Fruit fly (Drosophila melanogaster) whole organism, adult: Measurements from ENCODE around the gene Gss2.
"Not testable (repeated sequence)": the region's sequence is repeated elsewhere in the genome, so short reads cannot be mapped to it uniquely, and the experiment has no call there.

Source experiments
- CG11617 ChIP-seq: fragments of 200-800 bp; sonication (Bioruptor generic); optimal IDR thresholded peaks from 2 replicates; lab custom pipeline; 2017; ENCODE audit warnings: mild to moderate bottlenecking, missing biosample characterization, missing genetic modification reagents, missing genetic modification characterization
- CG12768 ChIP-seq: fragments of 200-800 bp; sonication (Bioruptor generic); optimal IDR thresholded peaks from 2 replicates; lab custom pipeline; 2017; ENCODE audit warnings: missing biosample characterization, missing genetic modification characterization, mild to moderate bottlenecking, moderate library complexity, missing genetic modification reagents
- CG14711 ChIP-seq: fragments of 200-800 bp; sonication (Bioruptor generic); optimal IDR thresholded peaks from 2 replicates; lab custom pipeline; 2018; ENCODE audit warnings: missing biosample characterization, mild to moderate bottlenecking, missing genetic modification characterization, moderate library complexity
- CG1620 ChIP-seq: fragments of 200-800 bp; sonication (Bioruptor generic); optimal IDR thresholded peaks from 2 replicates; lab custom pipeline; 2016; ENCODE audit warnings: missing biosample characterization, missing genetic modification characterization
- CG33017 ChIP-seq: fragments of 200-800 bp; sonication (Bioruptor generic); optimal IDR thresholded peaks from 2 replicates; lab custom pipeline; 2018; ENCODE audit warnings: missing biosample characterization, mild to moderate bottlenecking, missing genetic modification characterization, moderate library complexity
- CG5204 ChIP-seq: fragments of 200-800 bp; sonication (Bioruptor generic); optimal IDR thresholded peaks from 2 replicates; lab custom pipeline; 2016; ENCODE audit warnings: missing biosample characterization, missing genetic modification characterization
- CG7045 ChIP-seq: fragments of 200-800 bp; sonication (Bioruptor generic); optimal IDR thresholded peaks from 2 replicates; lab custom pipeline; 2017; ENCODE audit warnings: missing biosample characterization, mild to moderate bottlenecking, missing genetic modification characterization
- CG7101 ChIP-seq: fragments of 200-800 bp; sonication (Bioruptor generic); optimal IDR thresholded peaks from 2 replicates; lab custom pipeline; 2018; ENCODE audit warnings: missing biosample characterization, mild to moderate bottlenecking, missing genetic modification characterization, moderate library complexity
- Clk ChIP-seq: fragments of 200-800 bp; sonication (Bioruptor generic); optimal IDR thresholded peaks from 2 replicates; lab custom pipeline; 2017; ENCODE audit warnings: missing biosample characterization, missing genetic modification characterization
- Crg-1 ChIP-seq: fragments of 200-800 bp; sonication (Bioruptor generic); optimal IDR thresholded peaks from 2 replicates; lab custom pipeline; 2016; ENCODE audit warnings: missing biosample characterization, missing genetic modification characterization
- Hr96 ChIP-seq: fragments of 200-800 bp; sonication (Bioruptor generic); optimal IDR thresholded peaks from 2 replicates; lab custom pipeline; 2016; ENCODE audit warnings: missing biosample characterization, missing genetic modification characterization
- Mnt ChIP-seq: fragments of 200-800 bp; sonication (Bioruptor generic); optimal IDR thresholded peaks from 2 replicates; lab custom pipeline; 2016; ENCODE audit warnings: missing biosample characterization, mild to moderate bottlenecking, missing genetic modification characterization
- bab1 ChIP-seq: fragments of 200-800 bp; sonication (Bioruptor generic); optimal IDR thresholded peaks from 3 replicates; lab custom pipeline; 2019; ENCODE audit warnings: missing biosample characterization, mild to moderate bottlenecking, missing genetic modification characterization, moderate library complexity
- cic ChIP-seq: fragments of 200-800 bp; sonication (Bioruptor generic); optimal IDR thresholded peaks from 2 replicates; lab custom pipeline; 2017; ENCODE audit warnings: missing biosample characterization, mild to moderate bottlenecking, missing genetic modification characterization, moderate library complexity
- cnc ChIP-seq, 2 experiments: fragments of >200 bp; optimal IDR thresholded peaks; 2 replicates each; lab custom pipeline; 2017
- kay ChIP-seq: fragments of 200-800 bp; sonication (Bioruptor generic); peaks from one replicate; lab custom pipeline; 2016; ENCODE audit warnings: missing biosample characterization, missing genetic modification characterization, borderline replicate concordance
- ovo ChIP-seq: fragments of 200-800 bp; sonication (Bioruptor generic); optimal IDR thresholded peaks from 2 replicates; lab custom pipeline; 2016; ENCODE audit warnings: missing biosample characterization, missing genetic modification characterization
- pad ChIP-seq: fragments of 200-800 bp; sonication (Bioruptor generic); optimal IDR thresholded peaks from 3 replicates; lab custom pipeline; 2017; ENCODE audit warnings: missing biosample characterization, missing genetic modification characterization, mild to moderate bottlenecking, moderate library complexity, missing genetic modification reagents
- tj ChIP-seq: fragments of 200-800 bp; sonication (Bioruptor generic); optimal IDR thresholded peaks from 3 replicates; lab custom pipeline; 2017; ENCODE audit warnings: missing biosample characterization, mild to moderate bottlenecking, missing genetic modification characterization, moderate library complexity
- toe ChIP-seq: fragments of 200-800 bp; sonication (Bioruptor generic); optimal IDR thresholded peaks from 2 replicates; lab custom pipeline; 2016; ENCODE audit warnings: missing biosample characterization, missing genetic modification characterization

Gene Gss2

DNA sequence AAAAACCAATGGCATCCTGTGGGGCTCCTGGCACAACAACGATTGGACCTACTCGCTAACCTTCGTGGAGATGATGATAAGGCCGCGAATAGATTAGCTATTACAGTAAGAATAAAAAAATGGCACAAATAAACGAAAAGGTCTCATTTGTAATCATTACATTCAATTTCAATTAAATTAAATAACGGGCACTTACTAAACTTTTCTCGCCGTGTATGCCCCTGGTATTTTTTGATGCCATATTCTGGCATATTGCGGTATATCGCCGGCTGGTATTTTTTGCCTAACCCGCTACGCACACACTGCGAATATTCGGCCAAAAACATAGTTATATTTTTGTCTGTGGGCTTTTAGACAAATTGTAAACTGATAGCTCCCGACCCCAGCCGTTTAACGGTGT, at the start of gene Gss2:
Gene Gss2 (plus strand): TSS at position 301 of the 400 bp plus-strand sequence.
- not testable (repeated sequence) for TF ChIP-seq CG11617 (GFP tag; lab: Kevin White, UChicago); cnc (optimal IDR thresholded peaks at IDR 0.05; lab: Kevin White, UChicago); CG7045 (GFP tag; lab: Kevin White, UChicago)

DNA sequence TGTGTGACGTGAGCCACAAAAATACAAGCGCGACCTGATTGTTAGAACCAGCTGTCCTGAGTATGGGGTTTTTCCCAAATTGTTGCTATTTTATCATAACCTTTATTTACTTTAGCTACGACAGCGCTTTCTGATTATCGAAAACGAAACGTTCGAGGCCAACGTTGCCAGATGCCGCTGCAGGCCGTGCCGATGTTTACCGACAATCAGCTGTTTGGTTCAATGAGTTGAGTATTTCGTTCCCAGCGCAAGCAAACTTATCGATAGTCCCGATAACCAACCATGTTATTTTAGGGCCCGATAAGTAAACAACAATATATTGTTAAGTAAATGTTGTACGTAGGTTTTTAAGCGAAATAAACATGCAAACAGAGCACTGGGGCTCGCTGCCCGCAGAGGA, 49.3 kb upstream of the Gss2 start, which contains the start of the genes CG15814 and Spt7:
Gene CG15814 (minus strand): TSS at position 164 of the 400 bp plus-strand sequence.
Gene Spt7 (plus strand): TSS at position 282 of the 400 bp plus-strand sequence.
- no peak for TF ChIP-seq CG5204 (GFP tag; lab: Kevin White, UChicago)
- peak; percentile 61 for TF ChIP-seq tj (GFP tag; lab: Kevin White, UChicago)
- no peak for TF ChIP-seq kay
- no peak for TF ChIP-seq CG7045 (GFP tag; lab: Kevin White, UChicago)
- peak; percentile 51 for TF ChIP-seq pad (GFP tag; lab: Kevin White, UChicago)
- peak in 1 of 2 experiments; percentile 16 for TF ChIP-seq cnc (optimal IDR thresholded peaks at IDR 0.05; lab: Kevin White, UChicago)
- peak; percentile 8 for TF ChIP-seq CG14711 (tag; lab: Kevin White, UChicago)
- TF ChIP-seq bab1 (GFP tag; lab: Kevin White, UChicago): peak; percentile 69
- TF ChIP-seq CG33017 (tag; lab: Kevin White, UChicago): no peak
- peak; percentile 34 for TF ChIP-seq CG1620 (GFP tag; lab: Kevin White, UChicago)
- TF ChIP-seq CG12768 (GFP tag; lab: Kevin White, UChicago): no peak
- TF ChIP-seq CG11617 (GFP tag; lab: Kevin White, UChicago): peak; percentile 65
- TF ChIP-seq cic (GFP tag; lab: Kevin White, UChicago): peak; percentile 40
- TF ChIP-seq Mnt: peak; percentile 81
- peak; percentile 72 for TF ChIP-seq ovo (GFP tag; lab: Kevin White, UChicago)
- TF ChIP-seq toe (GFP tag; lab: Kevin White, UChicago): no peak
- TF ChIP-seq CG7101: peak; percentile 43
- peak; percentile 69 for TF ChIP-seq Crg-1
- no peak for TF ChIP-seq Hr96
- no peak for TF ChIP-seq Clk (GFP tag; lab: Kevin White, UChicago)

DNA sequence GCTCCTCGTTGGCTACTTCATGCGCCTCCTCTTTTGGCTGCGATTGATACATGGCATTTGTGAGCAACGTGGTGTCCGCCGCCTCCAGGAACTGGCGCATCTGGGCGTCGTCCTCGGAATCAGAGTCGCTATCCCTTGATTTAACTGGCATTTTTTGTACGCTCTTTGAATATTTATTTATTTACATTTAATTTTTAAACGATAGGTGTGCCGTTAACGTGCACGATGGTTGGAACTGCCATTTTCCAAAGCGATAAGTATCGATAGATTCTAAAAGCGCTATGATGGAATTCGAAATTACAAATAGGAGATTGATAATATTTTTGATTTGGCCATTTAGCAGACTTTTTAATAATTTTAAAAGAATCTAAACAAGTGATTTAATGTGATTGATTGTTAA, 47.0 kb upstream of the Gss2 start, which contains the start of gene CG32554:
Gene CG32554 (minus strand): TSS at position 229 of the 400 bp plus-strand sequence.
- TF ChIP-seq bab1 (GFP tag; lab: Kevin White, UChicago) (peak; percentile 6), tj (GFP tag; lab: Kevin White, UChicago) (no peak)

DNA sequence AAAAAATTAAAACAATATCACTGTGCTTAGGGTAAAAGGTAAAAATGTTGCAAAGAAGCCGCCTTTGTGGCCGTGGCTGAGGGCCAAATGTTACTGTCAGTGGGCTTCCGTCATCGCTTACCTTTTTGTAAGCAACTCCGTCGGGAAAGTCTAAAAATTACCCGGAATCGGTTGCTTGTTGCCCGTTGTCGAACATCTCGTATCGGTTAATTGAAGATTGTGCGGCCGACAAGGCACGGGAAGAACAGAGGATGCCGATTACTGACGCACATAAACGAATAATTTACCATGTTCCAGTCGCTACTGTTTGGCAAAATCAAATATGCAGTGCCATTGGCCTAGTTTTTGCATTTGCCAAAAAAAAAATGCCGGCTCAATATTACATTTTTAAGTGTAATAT, 43.5 kb upstream of the Gss2 start, which contains the start of gene Mco4:
Gene Mco4 (minus strand): TSS at position 101 of the 400 bp plus-strand sequence.
- no peak for TF ChIP-seq kay

DNA sequence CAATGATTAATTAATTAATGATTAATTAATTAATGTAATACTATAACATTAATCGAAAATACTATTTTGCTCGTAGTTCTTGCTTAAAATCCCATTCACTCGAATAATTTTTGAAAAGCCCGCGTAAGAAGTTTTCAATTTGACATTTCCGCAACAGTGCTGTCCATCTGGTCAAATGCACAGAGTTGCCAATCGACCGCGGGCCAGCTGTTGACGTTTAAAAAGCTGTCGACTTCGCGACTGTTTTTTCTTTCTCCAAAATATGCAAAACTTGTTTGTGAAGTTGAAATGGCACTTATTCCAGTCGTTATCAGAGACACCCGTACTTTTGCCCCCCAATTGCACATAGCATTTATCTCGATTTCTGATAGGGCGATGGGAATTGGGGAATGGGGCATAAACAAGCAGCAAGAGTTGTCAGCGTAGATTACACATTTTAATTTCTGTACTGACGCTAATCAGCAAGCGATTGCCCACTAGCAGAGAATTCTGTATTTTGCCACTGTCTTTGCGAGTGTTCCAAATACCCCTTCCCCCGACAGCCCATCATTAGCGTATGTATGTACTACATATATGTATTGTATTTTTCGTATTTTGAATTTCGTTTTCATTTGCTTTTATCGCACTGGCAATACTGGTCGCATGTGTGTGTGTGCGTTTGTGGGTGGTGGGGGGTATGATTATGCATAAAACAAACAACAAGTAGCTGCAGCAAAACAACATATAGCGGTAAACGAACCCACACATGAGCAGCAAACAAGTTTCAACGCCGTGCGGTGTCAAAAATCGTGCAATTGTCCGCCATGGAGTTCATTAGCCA, 42.8 kb upstream of the Gss2 start, which contains the start of gene Srx:
Gene Srx (plus strand): TSS at position 517 of the 820 bp plus-strand sequence.
- TF ChIP-seq CG14711 (tag; lab: Kevin White, UChicago) (peak; percentile 89), Clk (GFP tag; lab: Kevin White, UChicago) (no peak), CG12768 (GFP tag; lab: Kevin White, UChicago) (no peak), bab1 (GFP tag; lab: Kevin White, UChicago) (peak; percentile 25), kay (no peak), CG11617 (GFP tag; lab: Kevin White, UChicago) (peak; percentile 60), Crg-1 (no peak), CG1620 (GFP tag; lab: Kevin White, UChicago) (peak; percentile 54), Hr96 (no peak), cic (GFP tag; lab: Kevin White, UChicago) (peak; percentile 45), Mnt (peak; percentile 59), cnc (optimal IDR thresholded peaks at IDR 0.05; lab: Kevin White, UChicago) (no peak), pad (GFP tag; lab: Kevin White, UChicago) (peak; percentile 51), CG5204 (GFP tag; lab: Kevin White, UChicago) (no peak), CG7101 (peak; percentile 35), CG33017 (tag; lab: Kevin White, UChicago) (no peak), CG7045 (GFP tag; lab: Kevin White, UChicago) (no peak), tj (GFP tag; lab: Kevin White, UChicago) (peak; percentile 49), ovo (GFP tag; lab: Kevin White, UChicago) (peak; percentile 34), toe (GFP tag; lab: Kevin White, UChicago) (peak; percentile 64)

DNA sequence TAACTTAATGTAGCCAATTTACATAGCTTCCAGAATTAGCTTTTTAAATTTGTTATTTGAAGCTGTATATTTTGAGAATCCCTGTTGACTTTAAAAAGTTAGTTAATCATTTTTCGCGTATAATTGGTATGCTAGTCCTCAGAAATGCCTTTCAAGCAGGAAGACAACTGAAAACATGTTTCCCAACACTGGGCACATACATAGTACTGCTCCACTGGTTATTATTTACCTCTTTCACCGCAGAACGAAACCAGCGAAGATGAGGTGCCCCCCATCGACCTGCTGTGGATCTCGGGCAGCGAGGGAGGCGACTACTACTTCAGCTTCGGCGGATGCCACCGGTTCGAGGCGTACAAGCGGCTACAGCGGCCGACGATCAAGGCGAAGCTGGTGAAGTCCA, 41.7 kb upstream of the Gss2 start:
- TF ChIP-seq cic (GFP tag; lab: Kevin White, UChicago) (no peak), bab1 (GFP tag; lab: Kevin White, UChicago) (no peak), kay (no peak), CG11617 (GFP tag; lab: Kevin White, UChicago) (no peak), CG33017 (tag; lab: Kevin White, UChicago) (no peak), Clk (GFP tag; lab: Kevin White, UChicago) (no peak), pad (GFP tag; lab: Kevin White, UChicago) (no peak), tj (GFP tag; lab: Kevin White, UChicago) (no peak), Crg-1 (no peak), CG1620 (GFP tag; lab: Kevin White, UChicago) (no peak), CG7045 (GFP tag; lab: Kevin White, UChicago) (no peak), CG14711 (tag; lab: Kevin White, UChicago) (no peak), toe (GFP tag; lab: Kevin White, UChicago) (no peak), CG7101 (no peak), Mnt (no peak), CG12768 (GFP tag; lab: Kevin White, UChicago) (no peak)
